Worm (Caenorhabditis elegans) whole organism, L4/young adult: ENCODE results near the gene F01D5.5.

Experiments
- W03F9.2 ChIP-seq: fragments of 150-350 bp; optimal IDR thresholded peaks from 2 replicates; lab custom pipeline; 2014; ENCODE audit warnings: missing biosample characterization, missing genetic modification characterization
- dao-5 ChIP-seq: sonication (generic microtip); optimal IDR thresholded peaks from 2 replicates; lab custom pipeline; 2016; ENCODE audit warnings: missing genotype, missing genetic modification characterization, moderate library complexity, missing compliant biosample characterization

ce11 chrII:13977701-13978100, 24.4 kb downstream of the F01D5.5 start:
- TF ChIP-seq W03F9.2 (tag; lab: Kevin White, UChicago) (no peak), dao-5 (tag; lab: Kevin White, UChicago) (no peak)
